Worm (Caenorhabditis elegans) whole organism, L2 larva: Measurements from ENCODE around the gene alg-2.
A peak's percentile ranks its signal among the peaks of the same experiment; 100 is the strongest.

Source experiments
- C34F6.9 ChIP-seq: fragments of 150-350 bp; optimal IDR thresholded peaks from 2 replicates; lab custom pipeline; 2014; ENCODE audit warnings: missing biosample characterization, missing genetic modification characterization
- R02D3.7 ChIP-seq: fragments of 150-350 bp; optimal IDR thresholded peaks from 2 replicates; lab custom pipeline; 2014; ENCODE audit warnings: missing biosample characterization, missing genetic modification characterization
- Y55F3AM.14 ChIP-seq: fragments of 200-800 bp; sonication (Bioruptor generic); optimal IDR thresholded peaks from 2 replicates; lab custom pipeline; 2018; ENCODE audit warnings: mild to moderate bottlenecking, missing genetic modification characterization, missing compliant biosample characterization
- ZK546.5 ChIP-seq: sonication (generic microtip); optimal IDR thresholded peaks from 2 replicates; lab custom pipeline; 2017; ENCODE audit warnings: missing biosample characterization, missing genetic modification characterization
- alr-1 ChIP-seq: fragments of 150-350 bp; optimal IDR thresholded peaks from 2 replicates; lab custom pipeline; 2014; ENCODE audit warnings: missing biosample characterization, missing genetic modification characterization
- ama-1 ChIP-seq: fragments of 150-350 bp; optimal IDR thresholded peaks from 2 replicates; lab custom pipeline; 2018; ENCODE audit warnings: inconsistent platforms
- blmp-1 ChIP-seq: sonication (generic microtip); optimal IDR thresholded peaks from 2 replicates; lab custom pipeline; 2017; ENCODE audit warnings: missing genetic modification characterization, mild to moderate bottlenecking, missing compliant biosample characterization, antibody characterized with exemption, moderate library complexity; ENCODE audit not compliant: insufficient read depth
- ceh-16 ChIP-seq: fragments of 150-350 bp; optimal IDR thresholded peaks from 2 replicates; lab custom pipeline; 2014; ENCODE audit warnings: missing biosample characterization, missing genetic modification characterization
- ceh-82 ChIP-seq: fragments of 150-350 bp; optimal IDR thresholded peaks from 2 replicates; lab custom pipeline; 2014; ENCODE audit warnings: missing biosample characterization, missing genetic modification characterization
- crh-2 ChIP-seq: sonication (generic microtip); optimal IDR thresholded peaks from 2 replicates; lab custom pipeline; 2017; ENCODE audit warnings: missing biosample characterization, missing genetic modification characterization
- dmd-4 ChIP-seq: sonication (generic microtip); optimal IDR thresholded peaks from 2 replicates; lab custom pipeline; 2017; ENCODE audit warnings: missing biosample characterization, missing genetic modification characterization
- elt-1 ChIP-seq: fragments of 150-350 bp; optimal IDR thresholded peaks from 2 replicates; lab custom pipeline; 2014; ENCODE audit warnings: missing biosample characterization, missing genetic modification characterization
- elt-3 ChIP-seq: sonication (generic microtip); optimal IDR thresholded peaks from 2 replicates; lab custom pipeline; 2017; ENCODE audit warnings: missing biosample characterization, missing genetic modification characterization
- fos-1 ChIP-seq: fragments of 150-350 bp; optimal IDR thresholded peaks from 2 replicates; lab custom pipeline; 2014; ENCODE audit warnings: missing biosample characterization, missing genetic modification characterization
- gmeb-1 ChIP-seq: fragments of 150-350 bp; optimal IDR thresholded peaks from 2 replicates; lab custom pipeline; 2014; ENCODE audit warnings: missing biosample characterization, missing genetic modification characterization
- lin-11 ChIP-seq: fragments of 150-350 bp; sonication (generic microtip); optimal IDR thresholded peaks from 2 replicates; lab custom pipeline; 2014; ENCODE audit warnings: missing biosample characterization, missing genetic modification characterization, inconsistent platforms, mixed read lengths
- lin-13 ChIP-seq: fragments of 150-350 bp; optimal IDR thresholded peaks from 2 replicates; lab custom pipeline; 2014; ENCODE audit warnings: missing biosample characterization, missing genetic modification reagents, missing genetic modification characterization
- lin-39 ChIP-seq: fragments of 150-350 bp; optimal IDR thresholded peaks from 2 replicates; lab custom pipeline; 2014; ENCODE audit warnings: missing biosample characterization, missing genetic modification reagents, missing genetic modification characterization
- lsy-2 ChIP-seq, 2 experiments: fragments of 150-350 bp in 1 of 2; sonication (generic microtip) in 1 of 2; optimal IDR thresholded peaks; 2 replicates each; lab custom pipeline; 2014 to 2017; ENCODE audit warnings: missing biosample characterization in 2 of 2, missing genetic modification characterization in 2 of 2
- mbf-1 ChIP-seq: sonication (generic microtip); optimal IDR thresholded peaks from 2 replicates; lab custom pipeline; 2017; ENCODE audit warnings: missing biosample characterization, missing genetic modification characterization
- mdl-1 ChIP-seq, 2 experiments: fragments of 150-350 bp in 1 of 2; sonication (generic microtip) in 1 of 2; optimal IDR thresholded peaks; 2 replicates each; lab custom pipeline; 2017; ENCODE audit warnings: missing biosample characterization in 2 of 2, missing genetic modification characterization in 2 of 2
- nhr-10 ChIP-seq: sonication (generic microtip); optimal IDR thresholded peaks from 2 replicates; lab custom pipeline; 2017; ENCODE audit warnings: missing biosample characterization, missing genetic modification characterization
- nhr-11 ChIP-seq: fragments of 150-350 bp; optimal IDR thresholded peaks from 2 replicates; lab custom pipeline; 2014; ENCODE audit warnings: missing biosample characterization, missing genetic modification characterization
- nhr-12 ChIP-seq: fragments of 150-350 bp; optimal IDR thresholded peaks from 2 replicates; lab custom pipeline; 2014; ENCODE audit warnings: missing biosample characterization, missing genetic modification characterization
- nhr-21 ChIP-seq: fragments of 150-350 bp; optimal IDR thresholded peaks from 2 replicates; lab custom pipeline; 2014; ENCODE audit warnings: missing biosample characterization, missing genetic modification characterization
- nhr-237 ChIP-seq: fragments of 150-350 bp; optimal IDR thresholded peaks from 2 replicates; lab custom pipeline; 2014; ENCODE audit warnings: missing biosample characterization, missing genetic modification characterization
- nhr-25 ChIP-seq: fragments of 150-350 bp; sonication (generic microtip); optimal IDR thresholded peaks from 3 replicates; lab custom pipeline; 2014; ENCODE audit warnings: missing biosample characterization, missing genetic modification characterization
- nhr-6 ChIP-seq: fragments of 150-350 bp; optimal IDR thresholded peaks from 2 replicates; lab custom pipeline; 2014; ENCODE audit warnings: missing biosample characterization, missing genetic modification characterization
- nhr-77 ChIP-seq: fragments of 150-350 bp; optimal IDR thresholded peaks from 2 replicates; lab custom pipeline; 2014; ENCODE audit warnings: missing biosample characterization, missing genetic modification characterization
- peb-1 ChIP-seq: fragments of 150-350 bp; optimal IDR thresholded peaks from 2 replicates; lab custom pipeline; 2014; ENCODE audit warnings: missing biosample characterization, missing genetic modification characterization
- sem-4 ChIP-seq: fragments of 150-350 bp; optimal IDR thresholded peaks from 2 replicates; lab custom pipeline; 2014; ENCODE audit warnings: missing biosample characterization, missing genetic modification reagents, missing genetic modification characterization
- skn-1 ChIP-seq: sonication (generic microtip); optimal IDR thresholded peaks from 2 replicates; lab custom pipeline; 2017; ENCODE audit warnings: missing biosample characterization, missing genetic modification characterization
- sma-3 ChIP-seq: sonication (generic microtip); optimal IDR thresholded peaks from 2 replicates; lab custom pipeline; 2016; ENCODE audit warnings: missing genetic modification reagents, missing genetic modification characterization, missing compliant biosample characterization
- sma-9 ChIP-seq, 2 experiments: fragments of 150-350 bp in 1 of 2; sonication (generic microtip) in 1 of 2; optimal IDR thresholded peaks; 2 replicates each; lab custom pipeline; 2014 to 2016; ENCODE audit warnings: missing genetic modification characterization in 2 of 2, mild to moderate bottlenecking in 1 of 2, missing biosample characterization in 1 of 2, missing compliant biosample characterization in 1 of 2, missing genetic modification reagents in 1 of 2, moderate library complexity in 1 of 2
- snpc-4 ChIP-seq: fragments of 150-350 bp; optimal IDR thresholded peaks from 2 replicates; lab custom pipeline; 2014; ENCODE audit warnings: missing biosample characterization, missing genetic modification characterization
- unc-39 ChIP-seq: fragments of 150-350 bp; optimal IDR thresholded peaks from 2 replicates; lab custom pipeline; 2014; ENCODE audit warnings: missing biosample characterization, missing genetic modification characterization
- unc-55 ChIP-seq: fragments of 150-350 bp; sonication (generic microtip); optimal IDR thresholded peaks from 3 replicates; lab custom pipeline; 2014; ENCODE audit warnings: missing biosample characterization, missing genetic modification reagents, missing genetic modification characterization
- unc-62 ChIP-seq: fragments of 150-350 bp; optimal IDR thresholded peaks from 2 replicates; lab custom pipeline; 2014; ENCODE audit warnings: missing biosample characterization, missing genetic modification reagents, missing genetic modification characterization
- zag-1 ChIP-seq: fragments of 150-350 bp; optimal IDR thresholded peaks from 2 replicates; lab custom pipeline; 2014; ENCODE audit warnings: missing biosample characterization, missing genetic modification characterization
- ztf-1 ChIP-seq: fragments of 200-800 bp; sonication (Bioruptor generic); conservative IDR thresholded peaks from 2 replicates; pipeline ENCODE4 v1.3.6; 2022; ENCODE audit warnings: missing genetic modification characterization, missing compliant biosample characterization
- ztf-11 ChIP-seq: sonication (generic microtip); optimal IDR thresholded peaks from 2 replicates; lab custom pipeline; 2017; ENCODE audit warnings: missing biosample characterization, missing genetic modification characterization

alg-2 gene

DNA sequence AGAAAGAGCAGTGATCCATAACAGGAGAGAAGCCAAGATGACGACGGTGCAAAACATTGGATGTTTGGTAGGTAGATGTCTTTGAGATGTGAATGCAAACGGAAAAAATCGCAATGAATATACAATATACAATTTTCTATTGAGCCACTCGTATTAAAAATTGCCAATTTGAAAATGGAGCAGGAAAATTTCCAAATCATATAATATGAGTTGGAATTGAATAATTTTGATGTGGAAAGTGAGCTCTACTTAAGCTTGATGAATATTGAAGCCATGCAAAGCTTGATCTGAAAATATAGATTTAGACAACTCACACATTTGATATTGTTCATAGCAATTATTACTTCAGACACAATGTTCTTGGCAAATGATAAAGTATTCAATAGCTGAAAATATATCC, 34.6 kb upstream of the alg-2 start, which contains the start of gene F28A10.8:
F28A10.8 (minus strand) TSS at position 101 of the 400 bp plus-strand sequence.
- no peak for TF ChIP-seq alr-1 (tag; lab: Kevin White, UChicago)
- TF ChIP-seq lsy-2 (tag; optimal IDR thresholded peaks at IDR 0.05; lab: Kevin White, UChicago), result no peak
- TF ChIP-seq unc-39 (tag; lab: Kevin White, UChicago), result no peak
- TF ChIP-seq ztf-11, result no peak
- TF ChIP-seq crh-2, result no peak
- TF ChIP-seq mdl-1 (tag; optimal IDR thresholded peaks at IDR 0.05; lab: Kevin White, UChicago), result no peak
- no peak for TF ChIP-seq ama-1 (lab: Kevin White, UChicago)
- TF ChIP-seq elt-1 (tag; lab: Kevin White, UChicago), result no peak
- TF ChIP-seq lin-13 (GFP tag; lab: Kevin White, UChicago), result no peak

DNA sequence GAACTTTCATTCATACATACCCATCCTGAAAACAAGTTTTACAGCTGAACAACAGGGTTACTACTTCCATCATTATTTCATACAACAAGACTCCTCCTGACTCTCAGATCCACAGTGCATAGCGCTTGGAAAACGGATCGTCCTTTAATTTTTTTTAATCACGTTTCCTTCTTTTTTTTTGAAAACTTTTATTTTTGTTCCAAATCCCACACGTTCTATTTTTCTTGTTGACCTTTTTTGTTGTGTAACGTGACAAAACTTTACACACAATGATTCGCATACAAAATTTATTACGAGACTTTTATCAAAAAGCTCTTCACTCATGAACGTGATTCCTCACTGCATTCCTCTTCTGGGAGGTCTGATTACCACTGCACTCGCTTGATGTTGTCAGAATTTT, 32.9 kb upstream of the alg-2 start, which contains the start of gene clc-33:
clc-33 (plus strand) TSS at position 301 of the 400 bp plus-strand sequence.
- TF ChIP-seq dmd-4 (tag; lab: Kevin White, UChicago), result no peak
- no peak for TF ChIP-seq lin-39 (tag; lab: Kevin White, UChicago)
- TF ChIP-seq, all 48 proteins: peak for 0

DNA sequence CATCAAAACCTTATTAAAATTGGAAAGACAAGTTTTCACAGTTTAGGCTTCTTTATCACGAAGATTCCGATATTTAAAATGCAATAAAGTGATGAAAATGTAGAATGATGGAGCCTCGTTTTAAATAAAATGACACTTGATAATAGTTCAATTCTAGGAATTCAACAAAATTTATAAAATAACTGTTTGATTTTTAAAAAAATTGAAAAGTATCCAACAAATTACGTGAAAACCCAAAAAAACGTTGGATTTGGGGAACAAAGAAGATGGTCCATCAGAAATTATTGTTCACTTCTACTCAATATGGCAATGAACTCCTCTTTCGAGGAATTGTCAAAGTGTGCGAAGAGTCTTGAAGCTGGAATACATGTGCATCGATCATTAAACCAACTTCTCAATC, 29.0 kb upstream of the alg-2 start, which contains the start of gene F28A10.4:
F28A10.4 (plus strand) TSS at position 301 of the 400 bp plus-strand sequence.
- TF ChIP-seq sma-3 (GFP tag; lab: Kevin White, UChicago) (no peak), nhr-21 (tag; lab: Kevin White, UChicago) (no peak), fos-1 (no peak), skn-1 (no peak), unc-39 (tag; lab: Kevin White, UChicago) (no peak), blmp-1 (no peak), snpc-4 (tag; lab: Kevin White, UChicago) (no peak), nhr-12 (tag; lab: Kevin White, UChicago) (no peak), peb-1 (tag; lab: Kevin White, UChicago) (no peak), ztf-11 (no peak), nhr-77 (no peak), ceh-82 (tag; lab: Kevin White, UChicago) (no peak), Y55F3AM.14 (GFP tag; lab: Kevin White, UChicago) (no peak), dmd-4 (tag; lab: Kevin White, UChicago) (no peak), ztf-1 (GFP tag; lab: Robert Waterston, UW) (no peak), sem-4 (tag; lab: Kevin White, UChicago) (no peak), C34F6.9 (tag; lab: Kevin White, UChicago) (no peak)
- TF ChIP-seq, all 48 proteins: peak for 0

DNA sequence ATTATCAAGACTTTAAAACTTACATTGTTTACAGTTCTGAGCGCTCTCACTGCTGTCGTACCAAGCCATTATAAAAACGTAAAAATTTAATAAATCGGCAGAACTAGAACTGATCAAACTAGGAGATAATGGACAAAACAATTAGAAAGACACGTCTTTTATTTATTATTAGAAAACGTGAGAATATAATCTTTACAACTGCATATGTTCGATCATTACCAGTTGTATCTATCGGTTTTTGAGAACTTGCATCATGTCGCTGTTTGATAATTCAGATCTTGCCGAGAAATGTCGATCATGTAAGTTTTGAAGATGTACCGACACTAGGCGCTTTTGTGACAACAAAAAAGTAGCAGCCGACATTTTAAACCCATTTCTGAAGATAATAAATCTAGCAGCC, 27.4 kb upstream of the alg-2 start, which contains the start of gene F28A10.7:
F28A10.7 (minus strand) TSS at position 101 of the 400 bp plus-strand sequence.
- TF ChIP-seq ceh-16 (no peak), nhr-237 (tag; lab: Kevin White, UChicago) (no peak), nhr-77 (no peak), elt-3 (tag; lab: Kevin White, UChicago) (no peak), nhr-6 (tag; lab: Kevin White, UChicago) (no peak), nhr-10 (no peak), dmd-4 (tag; lab: Kevin White, UChicago) (no peak), Y55F3AM.14 (GFP tag; lab: Kevin White, UChicago) (no peak), fos-1 (no peak), unc-39 (tag; lab: Kevin White, UChicago) (no peak), gmeb-1 (tag; lab: Kevin White, UChicago) (no peak), mdl-1 (tag; optimal IDR thresholded peaks at IDR 0.05; lab: Kevin White, UChicago) (no peak), C34F6.9 (tag; lab: Kevin White, UChicago) (no peak), nhr-25 (tag; lab: Kevin White, UChicago) (no peak)
- TF ChIP-seq, all 48 proteins: peak for 0

DNA sequence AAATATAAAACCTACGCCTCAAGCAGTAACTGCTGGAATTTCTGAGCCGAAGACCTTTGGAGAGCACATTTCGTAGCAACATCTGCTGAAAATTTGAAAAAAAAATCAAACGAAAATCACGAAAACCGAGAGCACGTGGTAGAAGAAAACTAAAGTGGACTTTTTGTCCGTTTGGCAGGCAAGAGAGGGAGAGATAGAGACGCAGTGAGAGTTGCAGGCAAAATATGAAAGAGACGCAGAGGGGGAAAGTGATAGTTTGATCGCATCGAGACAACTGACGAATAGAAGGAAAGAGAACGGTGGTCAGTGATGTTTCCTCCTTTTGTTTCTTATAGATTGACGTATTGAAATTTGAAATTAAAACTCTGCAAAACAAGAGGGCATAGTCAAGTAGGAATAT, 24.5 kb upstream of the alg-2 start, which contains the start of the genes acdh-9 and F28A10.13:
acdh-9 (minus strand) TSS at position 85 of the 400 bp plus-strand sequence.
F28A10.13 (plus strand) TSS at position 294 of the 400 bp plus-strand sequence.
- TF ChIP-seq unc-62 (GFP tag; lab: Kevin White, UChicago) (no peak), mbf-1 (tag; lab: Kevin White, UChicago) (no peak), lsy-2 (tag; optimal IDR thresholded peaks at IDR 0.05; lab: Kevin White, UChicago) (peak in 1 of 2 experiments; percentile 61), sem-4 (tag; lab: Kevin White, UChicago) (no peak), R02D3.7 (no peak), fos-1 (peak; percentile 71), unc-55 (no peak), ZK546.5 (tag; lab: Kevin White, UChicago) (no peak), nhr-237 (tag; lab: Kevin White, UChicago) (no peak), ceh-16 (no peak), sma-9 (GFP tag; optimal IDR thresholded peaks at IDR 0.05; lab: Kevin White, UChicago) (peak; percentile 69), sma-9 (tag; optimal IDR thresholded peaks at IDR 0.05; lab: Kevin White, UChicago) (no peak), lin-11 (no peak), elt-3 (tag; lab: Kevin White, UChicago) (no peak), crh-2 (peak; percentile 64), sma-3 (GFP tag; lab: Kevin White, UChicago) (no peak), nhr-10 (no peak), ztf-1 (GFP tag; lab: Robert Waterston, UW) (no peak), elt-1 (tag; lab: Kevin White, UChicago) (no peak), snpc-4 (tag; lab: Kevin White, UChicago) (no peak), nhr-21 (tag; lab: Kevin White, UChicago) (no peak), lin-13 (GFP tag; lab: Kevin White, UChicago) (peak; percentile 34), Y55F3AM.14 (GFP tag; lab: Kevin White, UChicago) (no peak), nhr-25 (tag; lab: Kevin White, UChicago) (no peak), lin-39 (tag; lab: Kevin White, UChicago) (no peak), nhr-12 (tag; lab: Kevin White, UChicago) (no peak), C34F6.9 (tag; lab: Kevin White, UChicago) (peak; percentile 58), gmeb-1 (tag; lab: Kevin White, UChicago) (peak; percentile 44), zag-1 (tag; lab: Kevin White, UChicago) (no peak), ztf-11 (no peak), nhr-11 (tag; lab: Kevin White, UChicago) (no peak)
